Fruit fly (Drosophila melanogaster) whole organism, embryonic: ENCODE data around the gene CG6901.

ENCODE experiments used
- CG12769 ChIP-seq: fragments of 200-800 bp; sonication (Bioruptor generic); optimal IDR thresholded peaks from 2 replicates; lab custom pipeline; 2019; ENCODE audit warnings: missing biosample characterization, mild to moderate bottlenecking, missing genetic modification characterization, moderate library complexity
- CG13775 ChIP-seq: fragments of 200-800 bp; sonication (Bioruptor generic); optimal IDR thresholded peaks from 3 replicates; lab custom pipeline; 2017; ENCODE audit warnings: missing biosample characterization, mild to moderate bottlenecking, missing genetic modification characterization
- CG13894 ChIP-seq: fragments of 200-800 bp; sonication (Bioruptor generic); optimal IDR thresholded peaks from 3 replicates; lab custom pipeline; 2018; ENCODE audit warnings: missing biosample characterization, mild to moderate bottlenecking, missing genetic modification characterization, moderate library complexity
- CG1602 ChIP-seq: fragments of 200-800 bp; sonication (Bioruptor generic); optimal IDR thresholded peaks from 3 replicates; lab custom pipeline; 2016; ENCODE audit warnings: missing biosample characterization, missing genetic modification characterization
- CG1603 ChIP-seq: fragments of 200-800 bp; sonication (Bioruptor generic); optimal IDR thresholded peaks from 2 replicates; lab custom pipeline; 2019; ENCODE audit warnings: missing biosample characterization, mild to moderate bottlenecking, missing genetic modification characterization, moderate library complexity
- CG4854 ChIP-seq: fragments of 200-800 bp; sonication (Bioruptor generic); optimal IDR thresholded peaks from 2 replicates; lab custom pipeline; 2016; ENCODE audit warnings: missing biosample characterization, missing genetic modification characterization, inconsistent platforms
- CG7357 ChIP-seq: fragments of 200-800 bp; sonication (Bioruptor generic); IDR thresholded peaks from 3 replicates; pipeline ENCODE4 v1.3.6; 2022; ENCODE audit warnings: missing biosample characterization, missing genetic modification characterization
- CG7928 ChIP-seq: fragments of 200-800 bp; sonication (Bioruptor generic); optimal IDR thresholded peaks from 2 replicates; lab custom pipeline; 2017; ENCODE audit warnings: missing biosample characterization, mild to moderate bottlenecking, missing genetic modification characterization
- CG9797 ChIP-seq: fragments of 200-800 bp; sonication (Bioruptor generic); optimal IDR thresholded peaks from 3 replicates; lab custom pipeline; 2018; ENCODE audit warnings: missing biosample characterization, mild to moderate bottlenecking, missing genetic modification characterization
- Dip3 ChIP-seq: fragments of 200-800 bp; sonication (Bioruptor generic); optimal IDR thresholded peaks from 3 replicates; lab custom pipeline; 2016; ENCODE audit warnings: missing biosample characterization, missing genetic modification characterization
- Dll ChIP-seq: fragments of 200-800 bp; sonication (Bioruptor generic); IDR thresholded peaks from 4 replicates; pipeline ENCODE4 v1.3.6; 2022; ENCODE audit warnings: missing biosample characterization, missing genetic modification characterization; ENCODE audit not compliant: partially characterized antibody
- Dp ChIP-seq: fragments of 200-800 bp; sonication (Bioruptor generic); optimal IDR thresholded peaks from 2 replicates; lab custom pipeline; 2018; ENCODE audit warnings: missing biosample characterization, mild to moderate bottlenecking, missing genetic modification characterization, moderate library complexity
- Drgx ChIP-seq: fragments of 200-800 bp; sonication (Bioruptor generic); IDR thresholded peaks from 2 replicates; pipeline ENCODE4 v1.3.6; 2022; ENCODE audit warnings: missing biosample characterization, missing genetic modification characterization
- ERR ChIP-seq: fragments of 200-800 bp; sonication (Bioruptor generic); optimal IDR thresholded peaks from 2 replicates; lab custom pipeline; 2016; ENCODE audit warnings: missing biosample characterization, missing genetic modification characterization
- Elba2 ChIP-seq: fragments of 200-800 bp; sonication (Bioruptor generic); optimal IDR thresholded peaks from 3 replicates; lab custom pipeline; 2016; ENCODE audit warnings: missing biosample characterization, missing genetic modification characterization
- Fer1 ChIP-seq: fragments of 200-800 bp; sonication (Bioruptor generic); optimal IDR thresholded peaks from 2 replicates; lab custom pipeline; 2017; ENCODE audit warnings: missing biosample characterization, mild to moderate bottlenecking, missing genetic modification characterization
- Fer3 ChIP-seq: fragments of 200-800 bp; sonication (Bioruptor generic); optimal IDR thresholded peaks from 2 replicates; lab custom pipeline; 2018; ENCODE audit warnings: missing biosample characterization, mild to moderate bottlenecking, missing genetic modification characterization, moderate library complexity
- Gug ChIP-seq: fragments of 200-800 bp; sonication (Bioruptor generic); IDR thresholded peaks from 4 replicates; pipeline ENCODE4 v1.3.6; 2022; ENCODE audit warnings: missing biosample characterization, missing genetic modification characterization
- H15 ChIP-seq: fragments of 200-800 bp; sonication (Bioruptor generic); IDR thresholded peaks from 3 replicates; pipeline ENCODE4 v1.3.6; 2022; ENCODE audit warnings: missing biosample characterization, missing genetic modification characterization
- HLH3B ChIP-seq: fragments of 200-800 bp; sonication (Bioruptor generic); IDR thresholded peaks from 2 replicates; pipeline ENCODE4 v1.3.6; 2022; ENCODE audit warnings: missing biosample characterization, missing genetic modification characterization
- Hr51 ChIP-seq, 2 experiments: fragments of 200-800 bp; sonication (Bioruptor generic); optimal IDR thresholded peaks; 2 replicates in 1 of 2; 3 replicates in 1 of 2; lab custom pipeline; 2016 to 2018; ENCODE audit warnings: missing biosample characterization in 2 of 2, missing genetic modification characterization in 2 of 2, mild to moderate bottlenecking in 1 of 2, moderate library complexity in 1 of 2
- Nf-YB ChIP-seq: fragments of 200-800 bp; sonication (Bioruptor generic); optimal IDR thresholded peaks from 3 replicates; lab custom pipeline; 2019; ENCODE audit warnings: missing biosample characterization, mild to moderate bottlenecking, missing genetic modification characterization, moderate library complexity
- Nf-YC ChIP-seq: fragments of 200-800 bp; optimal IDR thresholded peaks from 3 replicates; lab custom pipeline; 2019; ENCODE audit warnings: missing biosample characterization, mild to moderate bottlenecking, missing genetic modification characterization, moderate library complexity
- NfI ChIP-seq: fragments of 200-800 bp; sonication (Bioruptor generic); optimal IDR thresholded peaks from 3 replicates; lab custom pipeline; 2018; ENCODE audit warnings: missing biosample characterization, mild to moderate bottlenecking, missing genetic modification characterization, moderate library complexity
- Oaz ChIP-seq: fragments of 200-800 bp; sonication (Bioruptor generic); IDR thresholded peaks from 2 replicates; pipeline ENCODE4 v1.3.6; 2022; ENCODE audit warnings: missing biosample characterization, missing genetic modification characterization
- Pdp1 ChIP-seq, 2 experiments: fragments of 200-800 bp; sonication (Bioruptor generic); optimal IDR thresholded peaks; 3 replicates each; lab custom pipeline; 2016; ENCODE audit warnings: missing biosample characterization in 2 of 2, missing genetic modification characterization in 2 of 2, mild to moderate bottlenecking in 1 of 2, moderate library complexity in 1 of 2
- Rfx ChIP-seq: fragments of 200-800 bp; sonication (Bioruptor generic); IDR thresholded peaks from 2 replicates; pipeline ENCODE4 v1.3.6; 2022; ENCODE audit warnings: missing biosample characterization, missing genetic modification characterization
- Taf1 ChIP-seq: fragments of 200-800 bp; sonication (Bioruptor generic); IDR thresholded peaks from 2 replicates; pipeline ENCODE4 v1.3.6; 2022; ENCODE audit warnings: missing biosample characterization, missing genetic modification characterization
- Xrp1 ChIP-seq: fragments of 200-800 bp; sonication (Bioruptor generic); IDR thresholded peaks from 2 replicates; pipeline ENCODE4 v1.3.6; 2022; ENCODE audit warnings: missing biosample characterization, missing genetic modification characterization
- ap ChIP-seq: fragments of 200-800 bp; sonication (Bioruptor generic); IDR thresholded peaks from 2 replicates; pipeline ENCODE4 v1.3.6; 2022; ENCODE audit warnings: missing biosample characterization, missing genetic modification characterization
- bcd ChIP-seq: fragments of 200-800 bp; sonication (Bioruptor generic); optimal IDR thresholded peaks from 2 replicates; lab custom pipeline; 2017; ENCODE audit warnings: missing biosample characterization, mild to moderate bottlenecking, missing genetic modification characterization
- br ChIP-seq: fragments of >200 bp; optimal IDR thresholded peaks from 2 replicates; lab custom pipeline; 2017
- cg ChIP-seq: fragments of 200-800 bp; sonication (Bioruptor generic); optimal IDR thresholded peaks from 3 replicates; lab custom pipeline; 2019; ENCODE audit warnings: missing biosample characterization, mild to moderate bottlenecking, missing genetic modification characterization, moderate library complexity
- dpn ChIP-seq, 2 experiments: fragments of 200-800 bp; sonication (Bioruptor generic); optimal IDR thresholded peaks; 3 replicates each; lab custom pipeline; 2016; ENCODE audit warnings: missing biosample characterization in 2 of 2, missing genetic modification characterization in 2 of 2
- ewg ChIP-seq: fragments of 200-800 bp; sonication (Bioruptor generic); optimal IDR thresholded peaks from 3 replicates; lab custom pipeline; 2017; ENCODE audit warnings: mild to moderate bottlenecking, missing biosample characterization, missing genetic modification reagents, missing genetic modification characterization
- fru ChIP-seq: fragments of >200 bp; optimal IDR thresholded peaks from 2 replicates; lab custom pipeline; 2017
- hbn ChIP-seq: fragments of 200-800 bp; sonication (Bioruptor generic); IDR thresholded peaks from 2 replicates; pipeline ENCODE4 v1.3.6; 2022; ENCODE audit warnings: missing biosample characterization, missing genetic modification characterization; ENCODE audit not compliant: partially characterized antibody
- insv ChIP-seq, 2 experiments: fragments of 200-800 bp; sonication (Bioruptor generic); optimal IDR thresholded peaks; 3 replicates each; lab custom pipeline; 2016 to 2018; ENCODE audit warnings: missing biosample characterization in 2 of 2, missing genetic modification characterization in 2 of 2
- jigr1 ChIP-seq: fragments of 200-800 bp; sonication (Bioruptor generic); IDR thresholded peaks from 3 replicates; pipeline ENCODE4 v1.3.6; 2022; ENCODE audit warnings: missing biosample characterization, missing genetic modification characterization
- klu ChIP-seq: fragments of 200-800 bp; sonication (Bioruptor generic); IDR thresholded peaks from 2 replicates; pipeline ENCODE4 v1.3.6; 2022; ENCODE audit warnings: missing biosample characterization, missing genetic modification characterization
- lmd ChIP-seq: fragments of 200-800 bp; sonication (Bioruptor generic); IDR thresholded peaks from 2 replicates; pipeline ENCODE4 v1.3.6; 2022; ENCODE audit warnings: missing biosample characterization, missing genetic modification characterization
- maf-S ChIP-seq: fragments of 200-800 bp; sonication (Bioruptor generic); optimal IDR thresholded peaks from 2 replicates; lab custom pipeline; 2016; ENCODE audit warnings: missing biosample characterization, missing genetic modification characterization
- nerfin-2 ChIP-seq: fragments of 200-800 bp; sonication (Bioruptor generic); IDR thresholded peaks from 2 replicates; pipeline ENCODE4 v1.3.6; 2022; ENCODE audit warnings: missing biosample characterization, missing genetic modification characterization; ENCODE audit not compliant: partially characterized antibody
- p53 ChIP-seq: fragments of 200-800 bp; sonication (Bioruptor generic); optimal IDR thresholded peaks from 2 replicates; lab custom pipeline; 2016; ENCODE audit warnings: missing biosample characterization, missing genetic modification characterization
- psq ChIP-seq: fragments of 200-800 bp; sonication (Bioruptor generic); optimal IDR thresholded peaks from 2 replicates; lab custom pipeline; 2017; ENCODE audit warnings: missing biosample characterization, missing genetic modification characterization
- ro ChIP-seq: fragments of 200-800 bp; sonication (Bioruptor generic); IDR thresholded peaks from 2 replicates; pipeline ENCODE4 v1.3.6; 2022; ENCODE audit warnings: missing biosample characterization, missing genetic modification characterization
- sc ChIP-seq, 3 experiments: fragments of >200 bp in 2 of 3; fragments of 200-800 bp in 1 of 3; sonication (Bioruptor generic) in 1 of 3; optimal IDR thresholded peaks; 2 replicates in 2 of 3; 3 replicates in 1 of 3; lab custom pipeline; 2017; ENCODE audit warnings: mild to moderate bottlenecking in 1 of 3, missing biosample characterization in 1 of 3, missing genetic modification characterization in 1 of 3, missing genetic modification reagents in 1 of 3
- sens ChIP-seq: fragments of 200-800 bp; sonication (Bioruptor generic); peaks from one replicate; lab custom pipeline; 2016; ENCODE audit warnings: missing biosample characterization, missing genetic modification characterization
- sqz ChIP-seq: fragments of 200-800 bp; sonication (Bioruptor generic); optimal IDR thresholded peaks from 3 replicates; lab custom pipeline; 2018; ENCODE audit warnings: missing biosample characterization, mild to moderate bottlenecking, missing genetic modification characterization
- tx ChIP-seq: fragments of 200-800 bp; sonication (Bioruptor generic); optimal IDR thresholded peaks from 2 replicates; lab custom pipeline; 2016; ENCODE audit warnings: missing biosample characterization, missing genetic modification characterization
- usp ChIP-seq: fragments of >200 bp; optimal IDR thresholded peaks from 2 replicates; lab custom pipeline; 2017; ENCODE audit warnings: missing biosample characterization, missing genetic modification characterization

Gene CG6901

DNA sequence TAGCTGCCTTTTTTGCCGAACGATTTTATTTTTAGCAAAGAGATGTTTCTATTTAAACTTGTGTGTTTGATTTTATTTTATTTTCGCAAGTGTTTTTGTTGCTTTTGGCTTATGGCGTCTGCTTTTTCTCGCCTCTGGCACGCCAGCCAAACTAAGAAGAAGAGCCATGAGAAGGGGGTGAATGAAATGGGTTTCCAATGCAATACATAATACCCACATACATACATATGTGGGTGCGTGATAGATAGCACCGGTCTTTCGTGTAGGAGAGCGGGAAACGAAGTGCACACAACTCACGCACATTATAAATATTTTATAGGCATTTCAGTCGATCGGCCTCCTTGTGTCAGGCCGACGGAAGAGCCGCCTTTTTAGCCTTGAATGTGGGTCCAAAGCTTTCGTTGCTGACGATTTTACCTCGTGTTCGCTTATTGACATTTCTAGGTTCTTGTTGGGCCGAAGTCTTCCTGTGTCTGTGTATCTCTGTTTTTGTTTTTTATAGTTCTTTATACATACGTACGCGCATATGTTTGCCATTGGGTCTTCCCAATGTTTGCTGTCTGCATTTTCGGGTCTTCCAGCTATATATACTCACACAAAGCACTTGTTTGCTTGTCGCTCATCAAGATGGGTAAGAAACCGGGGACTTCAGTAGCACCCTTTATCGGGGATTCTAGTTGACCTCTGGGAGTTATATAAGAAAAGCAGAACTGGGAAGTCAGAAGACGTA, 47.2 kb upstream of the CG6901 start (continued):
- TF ChIP-seq usp (GFP tag; lab: Kevin White, UChicago) (no peak), Oaz (GFP tag; lab: Robert Waterston, UW) (no peak), Nf-YC (tag; lab: Kevin White, UChicago) (no peak), bcd (GFP tag; lab: Kevin White, UChicago) (no peak), Taf1 (GFP tag; lab: Robert Waterston, UW) (no peak), ewg (GFP tag; lab: Kevin White, UChicago) (no peak), Drgx (GFP tag; lab: Robert Waterston, UW) (no peak), H15 (no peak), HLH3B (no peak), Dp (no peak), sens (GFP tag; lab: Kevin White, UChicago) (peak; percentile 74), Fer1 (GFP tag; lab: Kevin White, UChicago) (no peak), p53 (GFP tag; lab: Kevin White, UChicago) (no peak), sc (optimal IDR thresholded peaks at IDR 0.05; lab: Kevin White, UChicago) (no peak), sc (GFP tag; optimal IDR thresholded peaks at IDR 0.05; lab: Kevin White, UChicago) (no peak), maf-S (no peak), klu (GFP tag; lab: Robert Waterston, UW) (no peak), Fer3 (tag; lab: Kevin White, UChicago) (no peak), br (lab: Kevin White, UChicago) (no peak), insv (GFP tag; optimal IDR thresholded peaks at IDR 0.05; lab: Kevin White, UChicago) (no peak), CG4854 (no peak), psq (GFP tag; lab: Kevin White, UChicago) (no peak), Xrp1 (GFP tag; lab: Robert Waterston, UW) (peak; percentile 63), CG7357 (no peak), CG13894 (tag; lab: Kevin White, UChicago) (no peak), CG12769 (peak; percentile 1), CG1602 (GFP tag; lab: Kevin White, UChicago) (no peak), Hr51 (GFP tag; optimal IDR thresholded peaks at IDR 0.05; lab: Kevin White, UChicago) (no peak), CG9797 (GFP tag; lab: Kevin White, UChicago) (no peak), ap (GFP tag; lab: Robert Waterston, UW) (no peak), sqz (GFP tag; lab: Kevin White, UChicago) (peak; percentile 3), CG7928 (GFP tag; lab: Kevin White, UChicago) (no peak), NfI (GFP tag; lab: Kevin White, UChicago) (no peak), nerfin-2 (no peak), hbn (GFP tag; lab: Robert Waterston, UW) (no peak), CG13775 (GFP tag; lab: Kevin White, UChicago) (no peak), Dll (GFP tag; lab: Robert Waterston, UW) (no peak), dpn (GFP tag; optimal IDR thresholded peaks at IDR 0.05; lab: Kevin White, UChicago) (no peak), ro (GFP tag; lab: Robert Waterston, UW) (no peak), Dip3 (no peak), jigr1 (GFP tag; lab: Robert Waterston, UW) (no peak), CG1603 (tag; lab: Kevin White, UChicago) (no peak), Gug (no peak), lmd (GFP tag; lab: Robert Waterston, UW) (no peak), Elba2 (GFP tag; lab: Kevin White, UChicago) (no peak), tx (GFP tag; lab: Kevin White, UChicago) (no peak), Nf-YB (no peak), fru (lab: Kevin White, UChicago) (no peak), ERR (no peak), Pdp1 (GFP tag; optimal IDR thresholded peaks at IDR 0.05; lab: Kevin White, UChicago) (peak in 1 of 2 experiments; percentile 56), cg (GFP tag; lab: Kevin White, UChicago) (peak; percentile 58), Rfx (GFP tag; lab: Robert Waterston, UW) (no peak)
